Worm (Caenorhabditis elegans): ENCODE data around the gene C14C6.6.

C14C6.6 gene

DNA sequence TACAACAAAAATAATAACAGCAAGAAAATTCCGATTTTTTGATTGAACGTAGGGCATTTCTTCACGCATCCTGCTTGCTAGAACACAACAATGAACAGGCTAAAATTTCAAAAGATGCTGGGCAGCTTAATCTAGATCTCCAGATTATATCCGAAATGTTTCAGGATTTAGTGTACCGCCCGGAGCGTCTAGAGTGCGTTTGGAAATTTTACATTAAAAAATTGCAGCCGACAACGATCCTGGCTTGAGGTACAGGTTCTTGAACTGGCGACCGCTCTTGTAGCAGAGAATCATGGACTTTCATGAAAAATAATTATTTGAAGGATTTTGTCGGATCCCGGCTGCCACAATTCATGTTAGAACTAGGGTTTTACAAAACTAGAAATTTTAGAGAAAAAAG, at the start of gene C14C6.6:
Gene C14C6.6 (minus strand): TSS at position 101 of the 400 bp plus-strand sequence.
- no peak for TF ChIP-seq unc-62 (GFP tag; optimal IDR thresholded peaks at IDR 0.05)

- no peak for TF ChIP-seq unc-62 (GFP tag; optimal IDR thresholded peaks at IDR 0.05)
Observed at ce11 chrV:596923-597322, 49.0 kb upstream of the C14C6.6 start.

ce11 chrV:592959-593358, 45.1 kb upstream of the C14C6.6 start, which contains the start of gene ZK488.5:
Gene ZK488.5, plus strand, starts transcription at chrV:593259.
- no peak for TF ChIP-seq unc-62 (GFP tag; optimal IDR thresholded peaks at IDR 0.05)

ce11 chrV:590182-590581, 42.3 kb upstream of the C14C6.6 start, which contains the start of gene ZK488.6:
Gene ZK488.6, plus strand, starts transcription at chrV:590482.
- TF ChIP-seq unc-62 (GFP tag; optimal IDR thresholded peaks at IDR 0.05), result no peak

ce11 chrV:587818-588217, 39.9 kb upstream of the C14C6.6 start, which contains the start of gene K06H6.1:
Gene K06H6.1, plus strand, starts transcription at chrV:588118.
- TF ChIP-seq unc-62 (GFP tag; optimal IDR thresholded peaks at IDR 0.05), result no peak

DNA sequence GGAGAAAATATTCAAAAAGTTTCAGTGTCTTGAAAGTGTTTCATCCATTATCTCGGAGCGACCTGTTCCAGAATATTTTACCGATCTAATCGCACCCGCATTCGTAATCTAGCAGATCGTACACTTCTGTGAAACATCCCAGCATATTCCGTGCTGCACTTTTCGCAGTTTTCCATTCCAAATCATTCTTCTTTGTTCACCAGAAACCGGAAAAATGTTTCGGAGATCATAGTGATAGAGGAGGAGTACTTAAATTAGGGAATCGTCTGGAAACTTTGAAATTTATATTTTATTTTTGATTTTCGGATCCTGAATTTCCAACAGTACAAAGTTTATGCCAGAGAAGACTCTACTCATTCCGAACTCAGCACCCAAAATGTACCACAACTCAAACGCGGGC, 37.6 kb upstream of the C14C6.6 start, which contains the start of gene K06H6.2:
Gene K06H6.2 (plus strand): TSS at position 301 of the 400 bp plus-strand sequence.
- no peak for TF ChIP-seq unc-62 (GFP tag; optimal IDR thresholded peaks at IDR 0.05)

ce11 chrV:581616-582015, 33.7 kb upstream of the C14C6.6 start, which contains the start of gene nstp-7:
Gene nstp-7, plus strand, starts transcription at chrV:581916.
- no peak for TF ChIP-seq unc-62 (GFP tag; optimal IDR thresholded peaks at IDR 0.05)

DNA sequence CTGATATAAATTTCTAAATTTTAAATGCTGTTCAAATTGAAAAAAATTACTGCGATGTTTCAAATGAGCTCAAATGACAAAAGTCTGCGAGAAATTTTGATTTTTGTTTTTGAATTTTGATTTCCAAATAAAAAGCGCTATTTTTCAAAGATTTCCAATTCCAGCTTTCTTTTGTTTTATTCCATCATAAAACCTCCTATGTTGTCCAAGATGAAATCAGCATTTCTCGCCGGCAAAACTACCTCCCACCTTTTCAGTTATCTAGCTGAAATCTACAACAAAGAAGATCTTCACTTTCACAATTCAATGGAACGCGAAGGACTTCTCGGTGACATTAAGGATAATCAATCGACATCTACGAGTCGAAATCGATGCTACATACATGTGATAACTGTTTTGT, 31.1 kb upstream of the C14C6.6 start, which contains the start of gene K06H6.4:
Gene K06H6.4 (plus strand): TSS at position 301 of the 400 bp plus-strand sequence.
- no peak for TF ChIP-seq unc-62 (GFP tag; optimal IDR thresholded peaks at IDR 0.05)

DNA sequence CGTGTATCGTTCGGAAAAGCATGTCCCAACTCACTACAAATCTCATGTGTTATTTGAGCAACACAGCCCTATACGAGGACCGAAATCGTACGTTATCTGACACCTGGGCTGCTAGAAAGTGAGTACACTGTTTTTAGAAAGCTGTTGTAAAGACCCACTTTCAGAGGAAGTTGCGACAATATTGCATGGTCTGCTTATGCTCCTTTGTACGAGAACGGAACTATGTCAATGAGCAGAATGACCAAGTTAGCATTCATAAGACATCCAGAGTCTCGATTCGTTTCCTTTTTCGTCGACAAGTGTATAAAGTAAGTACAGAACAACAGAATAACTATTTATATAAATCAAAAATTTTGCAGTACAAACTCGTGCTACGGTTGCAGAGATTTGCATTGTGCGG, 29.0 kb upstream of the C14C6.6 start:
- TF ChIP-seq unc-62 (GFP tag; optimal IDR thresholded peaks at IDR 0.05), result no peak

DNA sequence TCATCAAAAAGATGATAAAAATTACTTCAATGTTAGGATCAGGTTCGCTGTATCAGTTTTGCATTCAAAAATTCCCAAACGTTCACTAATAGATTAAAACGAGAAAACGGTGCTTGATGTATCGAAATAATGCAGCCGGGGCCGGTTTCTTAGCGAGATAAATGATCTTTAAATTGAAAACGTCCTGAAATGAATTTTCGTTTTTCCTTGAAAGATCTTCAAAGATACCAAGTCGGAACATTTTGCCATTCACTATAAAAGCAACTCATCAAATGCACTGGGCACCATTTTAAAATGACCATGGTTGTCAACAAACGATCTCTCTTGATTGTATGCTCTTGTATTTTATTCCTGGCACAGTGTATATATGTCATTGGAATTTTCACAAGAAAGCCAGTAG, 28.2 kb upstream of the C14C6.6 start, which contains the start of gene K06H6.5:
Gene K06H6.5 (plus strand): TSS at position 301 of the 400 bp plus-strand sequence.
- TF ChIP-seq unc-62 (GFP tag; optimal IDR thresholded peaks at IDR 0.05), result no peak

- no peak for TF ChIP-seq unc-62 (GFP tag; optimal IDR thresholded peaks at IDR 0.05)
Observed at ce11 chrV:574639-575038, 26.8 kb upstream of the C14C6.6 start, which contains the start of gene C14C6.13. Gene C14C6.13, minus strand, starts transcription at chrV:574739.

DNA sequence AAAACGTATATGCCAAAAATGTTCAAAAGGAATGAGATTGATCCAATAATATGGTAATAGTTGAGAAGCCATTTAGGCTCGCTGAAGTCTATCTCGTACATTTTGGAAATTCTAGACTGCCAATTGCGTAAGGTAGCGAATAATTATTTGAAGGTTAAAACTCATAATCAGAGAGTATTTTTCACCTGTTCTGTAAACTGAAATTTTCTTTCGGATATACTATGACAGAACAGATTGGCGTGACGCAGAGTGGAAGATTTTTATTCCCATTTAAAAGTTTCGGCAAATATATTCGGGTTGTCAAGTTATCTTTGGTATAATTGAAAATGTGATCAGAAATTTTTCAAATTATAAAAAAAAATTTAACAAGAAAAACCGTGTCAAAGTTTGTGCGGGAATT, 20.2 kb upstream of the C14C6.6 start, which contains the start of gene sri-72:
Gene sri-72 (minus strand): TSS at position 101 of the 400 bp plus-strand sequence.
- no peak for TF ChIP-seq unc-62 (GFP tag; optimal IDR thresholded peaks at IDR 0.05)

DNA sequence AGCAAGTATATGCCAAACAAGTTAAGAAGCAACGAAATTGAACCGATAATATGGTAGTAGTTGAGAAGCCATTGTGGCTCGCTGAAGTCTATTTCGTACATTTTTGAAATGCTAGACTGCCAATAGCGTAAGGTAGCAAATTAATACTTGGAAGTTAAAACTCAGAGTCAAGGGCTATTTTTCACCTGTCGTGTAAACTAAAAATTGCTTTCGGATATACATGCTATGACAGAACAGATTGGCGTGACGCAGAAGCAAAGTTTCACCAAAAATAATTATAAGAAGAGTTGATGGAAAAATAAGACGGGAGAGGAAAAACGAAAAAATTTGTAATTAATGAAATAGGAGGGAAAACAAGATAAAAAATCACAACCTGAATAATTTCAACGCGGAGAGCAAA, 18.1 kb upstream of the C14C6.6 start, which contains the start of gene sri-73:
Gene sri-73 (minus strand): TSS at position 101 of the 400 bp plus-strand sequence.
- TF ChIP-seq unc-62 (GFP tag; optimal IDR thresholded peaks at IDR 0.05), result no peak

DNA sequence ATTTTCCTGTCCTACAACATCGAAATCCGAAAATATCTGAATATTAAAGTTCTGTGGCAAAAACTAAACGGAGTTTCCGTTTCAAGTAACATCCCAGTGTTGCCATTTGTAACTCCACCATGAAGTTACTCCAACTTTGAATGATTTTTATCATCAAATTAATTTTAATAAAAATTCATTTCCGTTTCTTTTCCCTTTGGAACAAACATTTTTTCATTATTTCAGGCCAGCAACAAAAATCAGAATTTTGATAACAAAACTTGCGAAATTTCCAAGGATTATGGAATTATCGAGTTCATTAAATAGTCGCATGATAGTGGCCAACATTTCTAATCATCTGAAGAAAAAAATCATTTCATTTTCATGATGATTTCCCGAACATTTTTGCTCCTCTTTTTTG, 15.0 kb upstream of the C14C6.6 start, which contains the start of gene C14C6.2:
Gene C14C6.2 (plus strand): TSS at position 301 of the 400 bp plus-strand sequence.
- no peak for TF ChIP-seq unc-62 (GFP tag; optimal IDR thresholded peaks at IDR 0.05)

DNA sequence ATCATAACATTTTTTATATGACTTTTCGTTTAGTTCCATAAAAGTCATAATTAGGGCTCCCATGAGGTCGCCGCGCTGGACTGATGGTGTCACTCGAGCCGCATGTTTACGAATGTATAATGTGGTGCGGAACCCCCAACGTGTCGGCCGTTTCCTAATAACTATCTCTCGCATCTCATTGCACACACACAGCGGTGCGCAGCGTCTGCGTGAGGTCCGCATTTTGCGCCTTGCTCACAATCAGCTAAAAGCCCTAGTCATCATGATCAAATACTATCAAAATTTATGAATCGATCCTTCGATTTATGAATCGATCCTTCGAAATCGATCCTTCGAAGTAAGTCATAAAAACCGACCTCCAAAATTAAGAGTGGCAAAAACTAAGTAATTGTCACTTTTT, 12.1 kb upstream of the C14C6.6 start, which contains the start of gene srx-7:
Gene srx-7 (plus strand): TSS at position 256 of the 400 bp plus-strand sequence.
- TF ChIP-seq unc-62 (GFP tag; optimal IDR thresholded peaks at IDR 0.05), result no peak

- no peak for TF ChIP-seq unc-62 (GFP tag; optimal IDR thresholded peaks at IDR 0.05)
Observed at ce11 chrV:556055-556454, 8.2 kb upstream of the C14C6.6 start, which contains the start of gene srx-8. Gene srx-8, minus strand, starts transcription at chrV:556155.

DNA sequence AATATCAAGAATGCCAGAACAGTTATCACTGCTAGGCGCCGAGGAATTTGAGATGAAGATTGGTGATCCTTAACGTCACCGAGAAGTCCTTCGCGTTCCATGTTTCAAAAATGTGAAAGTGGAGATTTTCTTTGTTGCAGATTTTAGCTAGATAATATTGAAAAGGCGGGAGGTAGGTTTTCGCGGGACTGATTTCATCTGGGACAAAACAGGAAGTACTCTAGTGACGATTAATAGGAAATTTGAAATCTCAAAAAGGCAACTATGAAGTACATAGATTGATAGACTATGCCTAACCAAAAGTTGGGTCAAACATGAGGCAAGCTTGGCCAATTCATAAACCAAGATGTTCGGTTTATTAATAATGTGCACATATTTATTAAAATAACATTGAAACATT, 5.2 kb upstream of the C14C6.6 start, which contains the start of gene C14C6.8:
Gene C14C6.8 (minus strand): TSS at position 101 of the 400 bp plus-strand sequence.
- TF ChIP-seq unc-62 (GFP tag; optimal IDR thresholded peaks at IDR 0.05), result no peak
